Worm (Caenorhabditis elegans): Measurements from ENCODE around the gene srbc-60.

DNA sequence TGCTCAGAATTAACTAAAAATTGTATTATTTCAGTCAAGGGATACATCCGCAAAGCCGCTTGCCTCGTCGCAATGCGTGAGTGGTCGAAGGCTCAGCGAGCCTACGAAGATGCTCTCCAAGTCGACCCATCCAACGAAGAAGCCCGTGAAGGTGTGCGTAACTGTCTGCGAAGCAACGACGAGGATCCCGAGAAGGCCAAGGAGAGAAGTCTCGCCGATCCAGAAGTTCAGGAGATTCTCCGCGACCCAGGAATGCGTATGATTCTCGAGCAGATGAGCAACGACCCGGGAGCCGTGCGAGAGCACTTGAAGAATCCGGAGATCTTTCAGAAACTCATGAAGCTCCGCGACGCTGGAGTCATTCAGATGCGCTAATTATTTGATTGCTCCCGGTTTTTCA is 5.8 kb upstream of the srbc-60 start:
- no peak for TF ChIP-seq nhr-11 (tag; optimal IDR thresholded peaks at IDR 0.05)
- no peak for TF ChIP-seq pha-4 (tag; optimal IDR thresholded peaks at IDR 0.05)
- TF ChIP-seq nfya-1 (tag; optimal IDR thresholded peaks at IDR 0.05; ENCODE audit: insufficient read depth) = no peak
- no peak for TF ChIP-seq tbx-2 (tag; optimal IDR thresholded peaks at IDR 0.05)
- TF ChIP-seq lin-39 (tag; optimal IDR thresholded peaks at IDR 0.05) = no peak
- no peak for TF ChIP-seq ama-1 (optimal IDR thresholded peaks at IDR 0.05)
- no peak for TF ChIP-seq ceh-82 (tag; optimal IDR thresholded peaks at IDR 0.05)
- no peak for TF ChIP-seq nhr-12 (tag; optimal IDR thresholded peaks at IDR 0.05)
- TF ChIP-seq unc-62 (GFP tag; optimal IDR thresholded peaks at IDR 0.05) = no peak
- TF ChIP-seq skn-1 (tag; optimal IDR thresholded peaks at IDR 0.05) = no peak
- TF ChIP-seq ztf-4 (tag; optimal IDR thresholded peaks at IDR 0.05) = no peak
- no peak for TF ChIP-seq egl-27 (tag; optimal IDR thresholded peaks at IDR 0.05)
- no peak for TF ChIP-seq elt-3 (tag; optimal IDR thresholded peaks at IDR 0.05)

All from whole organism, L3 larva.